Worm (Caenorhabditis elegans) whole organism, L2 larva: ENCODE results near the gene F41E6.15.

Experiments
- egl-27 ChIP-seq: sonication (generic microtip); optimal IDR thresholded peaks from 3 replicates; lab custom pipeline; 2017; ENCODE audit warnings: missing biosample characterization, missing genetic modification reagents, missing genetic modification characterization
- lin-13 ChIP-seq: fragments of 150-350 bp; optimal IDR thresholded peaks from 2 replicates; lab custom pipeline; 2014; ENCODE audit warnings: missing biosample characterization, missing genetic modification reagents, missing genetic modification characterization
- nhr-237 ChIP-seq: fragments of 150-350 bp; optimal IDR thresholded peaks from 2 replicates; lab custom pipeline; 2014; ENCODE audit warnings: missing biosample characterization, missing genetic modification characterization
- nhr-25 ChIP-seq: fragments of 150-350 bp; sonication (generic microtip); optimal IDR thresholded peaks from 3 replicates; lab custom pipeline; 2014; ENCODE audit warnings: missing biosample characterization, missing genetic modification characterization
- unc-62 ChIP-seq: fragments of 150-350 bp; optimal IDR thresholded peaks from 2 replicates; lab custom pipeline; 2014; ENCODE audit warnings: missing biosample characterization, missing genetic modification reagents, missing genetic modification characterization

DNA sequence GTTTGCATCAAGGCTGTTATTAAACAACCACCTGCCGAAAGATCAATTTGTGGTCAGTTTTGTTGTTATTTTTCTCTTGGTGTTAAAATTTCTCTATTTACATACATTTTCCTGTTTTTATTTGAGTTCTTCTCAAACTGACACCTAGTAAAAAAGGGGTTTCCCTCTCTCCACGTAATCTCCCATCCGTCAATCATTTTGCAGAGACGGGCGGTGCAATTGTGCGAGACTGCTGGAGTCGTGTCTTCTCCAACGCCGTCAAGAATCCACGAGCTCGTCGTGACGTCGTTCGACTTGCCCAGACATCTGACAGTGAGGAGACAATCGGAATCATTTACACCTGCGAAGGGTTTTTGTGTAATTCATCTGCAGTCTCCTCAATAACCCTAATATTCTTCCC lies 23.9 kb upstream of the F41E6.15 start:
- TF ChIP-seq egl-27 (tag; lab: Kevin White, UChicago) (no peak), lin-13 (GFP tag; lab: Kevin White, UChicago) (no peak), nhr-25 (tag; lab: Kevin White, UChicago) (no peak), nhr-237 (tag; lab: Kevin White, UChicago) (no peak), unc-62 (GFP tag; lab: Kevin White, UChicago) (no peak)
